Fruit fly (Drosophila melanogaster) whole organism, embryonic: ENCODE measurements around the gene CG6431.
A peak's percentile ranks its signal among the peaks of the same experiment; 100 is the strongest.

Experiments
- Atf6 ChIP-seq: fragments of 200-800 bp; sonication (Bioruptor generic); IDR thresholded peaks from 2 replicates; pipeline ENCODE4 v1.3.6; 2022; ENCODE audit warnings: missing biosample characterization, missing genetic modification characterization
- CG11504 ChIP-seq: fragments of 200-800 bp; sonication (Bioruptor generic); optimal IDR thresholded peaks from 3 replicates; lab custom pipeline; 2019; ENCODE audit warnings: missing biosample characterization, mild to moderate bottlenecking, missing genetic modification characterization, moderate library complexity
- CG12071 ChIP-seq: fragments of 200-800 bp; sonication (Bioruptor generic); optimal IDR thresholded peaks from 3 replicates; lab custom pipeline; 2018; ENCODE audit warnings: missing biosample characterization, mild to moderate bottlenecking, missing genetic modification characterization
- CG12219 ChIP-seq: fragments of 200-800 bp; sonication (Bioruptor generic); optimal IDR thresholded peaks from 3 replicates; lab custom pipeline; 2018; ENCODE audit warnings: missing biosample characterization, mild to moderate bottlenecking, missing genetic modification characterization
- CG1233 ChIP-seq: fragments of 200-800 bp; sonication (Bioruptor generic); optimal IDR thresholded peaks from 4 replicates; lab custom pipeline; 2018; ENCODE audit warnings: missing biosample characterization, mild to moderate bottlenecking, missing genetic modification characterization
- CG13775 ChIP-seq: fragments of 200-800 bp; sonication (Bioruptor generic); optimal IDR thresholded peaks from 3 replicates; lab custom pipeline; 2017; ENCODE audit warnings: missing biosample characterization, mild to moderate bottlenecking, missing genetic modification characterization
- CG16779 ChIP-seq: fragments of 200-800 bp; sonication (Bioruptor generic); IDR thresholded peaks from 2 replicates; pipeline ENCODE4 v1.3.6; 2022; ENCODE audit warnings: missing biosample characterization, missing genetic modification characterization
- CG17912 ChIP-seq: fragments of 200-800 bp; sonication (Bioruptor generic); optimal IDR thresholded peaks from 2 replicates; lab custom pipeline; 2018; ENCODE audit warnings: missing biosample characterization, mild to moderate bottlenecking, missing genetic modification characterization
- CG1832 ChIP-seq: fragments of 200-800 bp; sonication (Bioruptor generic); optimal IDR thresholded peaks from 2 replicates; lab custom pipeline; 2017; ENCODE audit warnings: missing biosample characterization, mild to moderate bottlenecking, missing genetic modification characterization, inconsistent platforms
- CG18619 ChIP-seq: fragments of 200-800 bp; sonication (Bioruptor generic); optimal IDR thresholded peaks from 3 replicates; lab custom pipeline; 2017; ENCODE audit warnings: missing biosample characterization, mild to moderate bottlenecking, missing genetic modification characterization
- CG2120 ChIP-seq: fragments of 200-800 bp; sonication (Bioruptor generic); optimal IDR thresholded peaks from 3 replicates; lab custom pipeline; 2016; ENCODE audit warnings: missing biosample characterization, missing genetic modification characterization
- CG30020 ChIP-seq: fragments of 200-800 bp; optimal IDR thresholded peaks from 2 replicates; lab custom pipeline; 2019; ENCODE audit warnings: missing biosample characterization, mild to moderate bottlenecking, missing genetic modification characterization, moderate library complexity
- CG31224 ChIP-seq: fragments of 200-800 bp; sonication (Bioruptor generic); IDR thresholded peaks from 2 replicates; pipeline ENCODE4 v1.3.6; 2022; ENCODE audit warnings: missing biosample characterization, missing genetic modification characterization
- CG31388 ChIP-seq: fragments of 200-800 bp; sonication (Bioruptor generic); optimal IDR thresholded peaks from 2 replicates; lab custom pipeline; 2016; ENCODE audit warnings: missing biosample characterization, missing genetic modification characterization
- CG3163 ChIP-seq: fragments of 200-800 bp; sonication (Bioruptor generic); optimal IDR thresholded peaks from 3 replicates; lab custom pipeline; 2016; ENCODE audit warnings: missing biosample characterization, missing genetic modification characterization
- CG4854 ChIP-seq: fragments of 200-800 bp; sonication (Bioruptor generic); optimal IDR thresholded peaks from 2 replicates; lab custom pipeline; 2016; ENCODE audit warnings: missing biosample characterization, missing genetic modification characterization, inconsistent platforms
- CG5245 ChIP-seq: fragments of 200-800 bp; sonication (Bioruptor generic); optimal IDR thresholded peaks from 3 replicates; lab custom pipeline; 2016; ENCODE audit warnings: missing biosample characterization, missing genetic modification characterization
- CG6654 ChIP-seq: fragments of 200-800 bp; sonication (Bioruptor generic); optimal IDR thresholded peaks from 2 replicates; lab custom pipeline; 2017; ENCODE audit warnings: missing biosample characterization, mild to moderate bottlenecking, missing genetic modification characterization
- CG6791 ChIP-seq: fragments of 200-800 bp; sonication (Bioruptor generic); IDR thresholded peaks from 3 replicates; pipeline ENCODE4 v1.3.6; 2022; ENCODE audit warnings: missing biosample characterization, missing genetic modification characterization; ENCODE audit not compliant: partially characterized antibody
- CG7963 ChIP-seq: fragments of 200-800 bp; sonication (Bioruptor generic); IDR thresholded peaks from 3 replicates; pipeline ENCODE4 v1.3.6; 2022; ENCODE audit warnings: missing biosample characterization, missing genetic modification characterization; ENCODE audit not compliant: partially characterized antibody
- CG8089 ChIP-seq: fragments of 200-800 bp; sonication (Bioruptor generic); optimal IDR thresholded peaks from 3 replicates; lab custom pipeline; 2016; ENCODE audit warnings: missing biosample characterization, missing genetic modification characterization
- CG8765 ChIP-seq: fragments of 200-800 bp; sonication (Bioruptor generic); IDR thresholded peaks from 2 replicates; pipeline ENCODE4 v1.3.6; 2022; ENCODE audit warnings: missing biosample characterization, missing genetic modification characterization
- CG9437 ChIP-seq: fragments of 200-800 bp; sonication (Bioruptor generic); optimal IDR thresholded peaks from 2 replicates; lab custom pipeline; 2018; ENCODE audit warnings: missing biosample characterization, mild to moderate bottlenecking, missing genetic modification characterization
- CG9932 ChIP-seq: fragments of 200-800 bp; sonication (Bioruptor generic); IDR thresholded peaks from 2 replicates; pipeline ENCODE4 v1.3.6; 2022; ENCODE audit warnings: missing biosample characterization, missing genetic modification characterization
- CoRest ChIP-seq: fragments of 200-800 bp; sonication (Bioruptor generic); optimal IDR thresholded peaks from 3 replicates; lab custom pipeline; 2018; ENCODE audit warnings: missing biosample characterization, mild to moderate bottlenecking, missing genetic modification characterization, moderate library complexity
- E2f1 ChIP-seq: fragments of 200-800 bp; sonication (Bioruptor generic); IDR thresholded peaks from 2 replicates; pipeline ENCODE4 v1.3.6; 2022; ENCODE audit warnings: missing biosample characterization, missing genetic modification characterization
- HLH4C ChIP-seq: fragments of 200-800 bp; sonication (Bioruptor generic); IDR thresholded peaks from 3 replicates; pipeline ENCODE4 v1.3.6; 2022; ENCODE audit warnings: missing biosample characterization, missing genetic modification characterization; ENCODE audit not compliant: partially characterized antibody
- Hr51 ChIP-seq, 2 experiments: fragments of 200-800 bp; sonication (Bioruptor generic); optimal IDR thresholded peaks; 2 replicates in 1 of 2; 3 replicates in 1 of 2; lab custom pipeline; 2016 to 2018; ENCODE audit warnings: missing biosample characterization in 2 of 2, missing genetic modification characterization in 2 of 2, mild to moderate bottlenecking in 1 of 2, moderate library complexity in 1 of 2
- Hsf ChIP-seq: fragments of 200-800 bp; sonication (Bioruptor generic); optimal IDR thresholded peaks from 3 replicates; lab custom pipeline; 2016; ENCODE audit warnings: missing biosample characterization, missing genetic modification characterization
- Lhr ChIP-seq: fragments of 200-800 bp; sonication (Bioruptor generic); optimal IDR thresholded peaks from 3 replicates; lab custom pipeline; 2017; ENCODE audit warnings: mild to moderate bottlenecking, missing biosample characterization, missing genetic modification reagents, missing genetic modification characterization
- NC2α ChIP-seq: fragments of 200-800 bp; sonication (Bioruptor generic); optimal IDR thresholded peaks from 2 replicates; lab custom pipeline; 2016; ENCODE audit warnings: missing biosample characterization, missing genetic modification characterization
- Nf-YB ChIP-seq: fragments of 200-800 bp; sonication (Bioruptor generic); optimal IDR thresholded peaks from 3 replicates; lab custom pipeline; 2019; ENCODE audit warnings: missing biosample characterization, mild to moderate bottlenecking, missing genetic modification characterization, moderate library complexity
- Oaz ChIP-seq: fragments of 200-800 bp; sonication (Bioruptor generic); IDR thresholded peaks from 2 replicates; pipeline ENCODE4 v1.3.6; 2022; ENCODE audit warnings: missing biosample characterization, missing genetic modification characterization
- Oli ChIP-seq: fragments of 200-800 bp; sonication (Bioruptor generic); optimal IDR thresholded peaks from 2 replicates; lab custom pipeline; 2018; ENCODE audit warnings: missing biosample characterization, mild to moderate bottlenecking, missing genetic modification characterization, moderate library complexity
- Scr ChIP-seq: fragments of 200-800 bp; sonication (Bioruptor generic); IDR thresholded peaks from 2 replicates; pipeline ENCODE4 v1.3.6; 2022; ENCODE audit warnings: missing biosample characterization, missing genetic modification characterization; ENCODE audit not compliant: partially characterized antibody
- ac ChIP-seq: fragments of 200-800 bp; sonication (Bioruptor generic); optimal IDR thresholded peaks from 3 replicates; lab custom pipeline; 2017; ENCODE audit warnings: missing biosample characterization, mild to moderate bottlenecking, missing genetic modification characterization
- bowl ChIP-seq: fragments of 200-800 bp; sonication (Bioruptor generic); IDR thresholded peaks from 2 replicates; pipeline ENCODE4 v1.3.6; 2022; ENCODE audit warnings: missing biosample characterization, missing genetic modification characterization
- btn ChIP-seq: fragments of 200-800 bp; sonication (Bioruptor generic); optimal IDR thresholded peaks from 2 replicates; lab custom pipeline; 2016; ENCODE audit warnings: missing biosample characterization, missing genetic modification characterization
- dm ChIP-seq: fragments of 200-800 bp; sonication (Bioruptor generic); optimal IDR thresholded peaks from 3 replicates; lab custom pipeline; 2016; ENCODE audit warnings: missing biosample characterization, missing genetic modification characterization
- ftz-f1 ChIP-seq: fragments of 200-800 bp; sonication (Bioruptor generic); optimal IDR thresholded peaks from 2 replicates; lab custom pipeline; 2016; ENCODE audit warnings: missing biosample characterization, missing genetic modification characterization
- hth ChIP-seq: fragments of >200 bp; optimal IDR thresholded peaks from 2 replicates; lab custom pipeline; 2017; ENCODE audit warnings: inconsistent platforms
- jigr1 ChIP-seq: fragments of 200-800 bp; sonication (Bioruptor generic); IDR thresholded peaks from 3 replicates; pipeline ENCODE4 v1.3.6; 2022; ENCODE audit warnings: missing biosample characterization, missing genetic modification characterization
- lmd ChIP-seq: fragments of 200-800 bp; sonication (Bioruptor generic); IDR thresholded peaks from 2 replicates; pipeline ENCODE4 v1.3.6; 2022; ENCODE audit warnings: missing biosample characterization, missing genetic modification characterization
- scrt ChIP-seq: fragments of 200-800 bp; sonication (Bioruptor generic); optimal IDR thresholded peaks from 2 replicates; lab custom pipeline; 2018; ENCODE audit warnings: missing biosample characterization, mild to moderate bottlenecking, missing genetic modification characterization, moderate library complexity
- sens ChIP-seq: fragments of 200-800 bp; sonication (Bioruptor generic); peaks from one replicate; lab custom pipeline; 2016; ENCODE audit warnings: missing biosample characterization, missing genetic modification characterization
- sim ChIP-seq: fragments of 200-800 bp; sonication (Bioruptor generic); IDR thresholded peaks from 2 replicates; pipeline ENCODE4 v1.3.6; 2022; ENCODE audit warnings: missing biosample characterization, missing genetic modification characterization
- sob ChIP-seq: fragments of 200-800 bp; sonication (Bioruptor generic); IDR thresholded peaks from 2 replicates; pipeline ENCODE4 v1.3.6; 2022; ENCODE audit warnings: missing biosample characterization, missing genetic modification characterization
- sr ChIP-seq: fragments of 200-800 bp; sonication (Bioruptor generic); IDR thresholded peaks from 3 replicates; pipeline ENCODE4 v1.3.6; 2022; ENCODE audit warnings: missing biosample characterization, missing genetic modification characterization
- stwl ChIP-seq: fragments of 200-800 bp; sonication (Bioruptor generic); optimal IDR thresholded peaks from 3 replicates; lab custom pipeline; 2018; ENCODE audit warnings: missing biosample characterization, mild to moderate bottlenecking, missing genetic modification characterization, moderate library complexity
- vfl ChIP-seq: fragments of 200-800 bp; sonication (Bioruptor generic); optimal IDR thresholded peaks from 2 replicates; lab custom pipeline; 2016; ENCODE audit warnings: missing biosample characterization, missing genetic modification characterization

The CG6431 gene

DNA sequence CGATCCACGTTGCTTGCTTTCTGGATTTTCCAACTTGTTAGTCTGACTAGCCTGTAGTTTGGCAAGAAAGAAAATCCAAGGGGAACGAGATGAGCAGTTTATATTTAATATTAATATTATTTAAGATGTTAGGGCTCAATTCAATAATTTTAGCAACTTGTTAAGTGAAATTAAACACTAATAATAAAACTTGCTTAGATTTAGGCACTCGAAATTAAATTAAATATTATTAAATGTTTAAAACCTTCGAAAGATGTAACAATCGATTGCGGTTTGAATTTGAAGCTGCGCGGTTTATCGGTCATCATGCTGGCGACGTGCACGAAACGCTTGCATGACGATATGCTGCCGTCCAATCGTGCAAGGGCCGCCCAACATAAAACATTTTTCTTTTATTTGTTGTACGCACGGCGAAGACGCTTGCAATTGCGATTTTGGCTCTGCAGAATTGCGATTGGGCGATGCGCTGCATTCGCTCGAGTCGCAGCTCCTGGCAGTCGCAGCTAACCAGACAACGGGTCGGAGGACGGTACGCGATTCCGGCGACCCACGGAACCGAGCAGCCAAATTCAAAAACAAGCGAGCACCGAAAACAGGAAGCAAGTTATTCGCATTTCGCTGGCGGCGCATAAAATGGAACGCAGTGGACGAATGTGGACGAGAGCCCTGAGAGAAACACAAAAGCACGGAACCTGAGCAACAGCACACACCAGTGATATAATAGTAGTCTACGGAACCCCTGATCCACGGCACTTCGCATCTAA, 13.2 kb downstream of the CG6431 start, which contains the start of the genes Vha16-5 and CG12299 (continued):
- TF ChIP-seq Scr (GFP tag; lab: Robert Waterston, UW), result peak; percentile 74
- TF ChIP-seq scrt (GFP tag; lab: Kevin White, UChicago), result no peak
- TF ChIP-seq sens (GFP tag; lab: Kevin White, UChicago), result peak; percentile 96
- peak; percentile 82 for TF ChIP-seq bowl
- no peak for TF ChIP-seq jigr1 (GFP tag; lab: Robert Waterston, UW)
- peak; percentile 88 for TF ChIP-seq Atf6 (GFP tag; lab: Robert Waterston, UW)
- no peak for TF ChIP-seq CG1832
- peak; percentile 68 for TF ChIP-seq CG31388 (GFP tag; lab: Kevin White, UChicago)
- TF ChIP-seq Hr51 (GFP tag; optimal IDR thresholded peaks at IDR 0.05; lab: Kevin White, UChicago), result peak in 1 of 2 experiments; percentile 90
- no peak for TF ChIP-seq ac (GFP tag; lab: Kevin White, UChicago)
- TF ChIP-seq CG9932, result peak; percentile 95
- peak; percentile 91 for TF ChIP-seq CG13775 (GFP tag; lab: Kevin White, UChicago)
- no peak for TF ChIP-seq CG12219
- no peak for TF ChIP-seq Nf-YB (GFP tag; lab: Kevin White, UChicago)
- no peak for TF ChIP-seq CG11504 (tag; lab: Kevin White, UChicago)
- peak; percentile 84 for TF ChIP-seq vfl
- TF ChIP-seq hth (lab: Kevin White, UChicago), result no peak
- peak; percentile 92 for TF ChIP-seq lmd (GFP tag; lab: Robert Waterston, UW)
- peak; percentile 2 for TF ChIP-seq Lhr (GFP tag; lab: Kevin White, UChicago)
- peak; percentile 79 for TF ChIP-seq dm
- peak; percentile 47 for TF ChIP-seq CG9437
- TF ChIP-seq E2f1 (GFP tag; lab: Robert Waterston, UW), result peak; percentile 87
- TF ChIP-seq CG8089 (GFP tag; lab: Kevin White, UChicago), result peak; percentile 81
- peak; percentile 89 for TF ChIP-seq sr (GFP tag; lab: Robert Waterston, UW)
- TF ChIP-seq btn, result peak; percentile 53
- peak; percentile 29 for TF ChIP-seq Oli
- TF ChIP-seq CG8765 (GFP tag; lab: Robert Waterston, UW), result peak; percentile 88; the same call in 1 of the 2 replicates
- peak; percentile 70 for TF ChIP-seq CG30020
- peak; percentile 92 for TF ChIP-seq Hsf (GFP tag; lab: Kevin White, UChicago)
- TF ChIP-seq CG5245 (GFP tag; lab: Kevin White, UChicago), result peak; percentile 88
- peak; percentile 65 for TF ChIP-seq CG4854 (GFP tag; lab: Kevin White, UChicago)
- TF ChIP-seq CG12071 (GFP tag; lab: Kevin White, UChicago), result no peak
- TF ChIP-seq Oaz (GFP tag; lab: Robert Waterston, UW), result peak; percentile 78
- TF ChIP-seq CG1233, result peak; percentile 35
- peak; percentile 86 for TF ChIP-seq CG7963 (GFP tag; lab: Robert Waterston, UW)
- peak; percentile 14 for TF ChIP-seq NC2α (GFP tag; lab: Kevin White, UChicago)
- TF ChIP-seq CG18619 (GFP tag; lab: Kevin White, UChicago), result peak; percentile 63
- TF ChIP-seq CG3163, result peak; percentile 77
- peak; percentile 64 for TF ChIP-seq CG31224 (GFP tag; lab: Robert Waterston, UW)
- TF ChIP-seq sim (GFP tag; lab: Robert Waterston, UW), result no peak; the same call in 1 of the 2 replicates
- TF ChIP-seq CG6654, result no peak
- TF ChIP-seq CG2120 (GFP tag; lab: Kevin White, UChicago), result peak; percentile 93
- TF ChIP-seq HLH4C (GFP tag; lab: Robert Waterston, UW), result peak; percentile 85
- TF ChIP-seq CoRest (tag; lab: Kevin White, UChicago), result peak; percentile 74
- TF ChIP-seq ftz-f1 (GFP tag; lab: Kevin White, UChicago), result peak; percentile 68
- peak; percentile 86 for TF ChIP-seq CG16779
- TF ChIP-seq stwl, result peak; percentile 54
- TF ChIP-seq CG6791 (GFP tag; lab: Robert Waterston, UW), result peak; percentile 90
- no peak for TF ChIP-seq CG17912 (GFP tag; lab: Kevin White, UChicago)
- peak; percentile 96 for TF ChIP-seq sob (GFP tag; lab: Robert Waterston, UW)
